Worm (Caenorhabditis elegans) whole organism, L2 larva: ENCODE results near the gene C25G4.8.

Experiments
- aly-2 ChIP-seq: fragments of 150-350 bp; optimal IDR thresholded peaks from 2 replicates; lab custom pipeline; 2014; ENCODE audit warnings: missing biosample characterization, missing genetic modification characterization
- nhr-10 ChIP-seq: sonication (generic microtip); optimal IDR thresholded peaks from 2 replicates; lab custom pipeline; 2017; ENCODE audit warnings: missing biosample characterization, missing genetic modification characterization
- nhr-21 ChIP-seq: fragments of 150-350 bp; optimal IDR thresholded peaks from 2 replicates; lab custom pipeline; 2014; ENCODE audit warnings: missing biosample characterization, missing genetic modification characterization
- nhr-237 ChIP-seq: fragments of 150-350 bp; optimal IDR thresholded peaks from 2 replicates; lab custom pipeline; 2014; ENCODE audit warnings: missing biosample characterization, missing genetic modification characterization
- unc-62 ChIP-seq: fragments of 150-350 bp; optimal IDR thresholded peaks from 2 replicates; lab custom pipeline; 2014; ENCODE audit warnings: missing biosample characterization, missing genetic modification reagents, missing genetic modification characterization
- ztf-4 ChIP-seq: fragments of 150-350 bp; optimal IDR thresholded peaks from 2 replicates; lab custom pipeline; 2014; ENCODE audit warnings: missing biosample characterization, missing genetic modification characterization

ce11 chrIV:12454115-12454514 is 9.2 kb downstream of the C25G4.8 start, which contains the start of gene spe-44:
- TF ChIP-seq ztf-4 (tag; lab: Kevin White, UChicago) (no peak), nhr-10 (tag; lab: Kevin White, UChicago) (no peak), nhr-237 (tag; lab: Kevin White, UChicago) (no peak), aly-2 (tag; lab: Kevin White, UChicago) (no peak), nhr-21 (tag; lab: Kevin White, UChicago) (no peak), unc-62 (GFP tag; lab: Kevin White, UChicago) (no peak)
